Worm (Caenorhabditis elegans): ENCODE measurements around the gene srz-32.

Gene srz-32

ce11 chrIV:3467128-3467527, 31.0 kb downstream of the srz-32 start, which contains the start of gene F58E2.3:
F58E2.3 (plus strand) TSS chrIV:3467428.
- no peak for TF ChIP-seq ama-1 (optimal IDR thresholded peaks at IDR 0.05)
- TF ChIP-seq hmbx-1 (tag; optimal IDR thresholded peaks at IDR 0.05), result no peak
- TF ChIP-seq sea-1 (GFP tag; conservative IDR thresholded peaks at IDR 0.05), result no peak
- TF ChIP-seq tbx-11 (GFP tag; IDR thresholded peaks at IDR 0.05), result no peak
- no peak for TF ChIP-seq B0310.2 (tag; optimal IDR thresholded peaks at IDR 0.05)
- no peak for TF ChIP-seq pes-1 (GFP tag; IDR thresholded peaks at IDR 0.05)
- no peak for TF ChIP-seq ceh-13 (GFP tag; optimal IDR thresholded peaks at IDR 0.05)
- TF ChIP-seq ceh-36 (tag; optimal IDR thresholded peaks at IDR 0.05), result no peak
- TF ChIP-seq flt-1 (GFP tag; IDR thresholded peaks at IDR 0.05), result no peak
- no peak for TF ChIP-seq hnd-1 (tag; optimal IDR thresholded peaks at IDR 0.05)
- TF ChIP-seq F13C5.2 (tag; optimal IDR thresholded peaks at IDR 0.05), result no peak

- TF ChIP-seq tbx-11 (GFP tag; IDR thresholded peaks at IDR 0.05) (no peak), aly-1 (tag; optimal IDR thresholded peaks at IDR 0.05) (no peak), hmbx-1 (tag; optimal IDR thresholded peaks at IDR 0.05) (no peak), ama-1 (optimal IDR thresholded peaks at IDR 0.05) (no peak)
Observed at ce11 chrIV:3467751-3468150, 31.6 kb downstream of the srz-32 start.

ce11 chrIV:3469742-3470141, 33.6 kb downstream of the srz-32 start, which contains the start of gene F58E2.2:
F58E2.2 (plus strand) TSS chrIV:3470042.
- no peak for TF ChIP-seq hmg-4 (GFP tag; optimal IDR thresholded peaks at IDR 0.05)

- TF ChIP-seq ceh-36 (tag; optimal IDR thresholded peaks at IDR 0.05), result no peak
- TF ChIP-seq B0310.2 (tag; optimal IDR thresholded peaks at IDR 0.05), result no peak
- no peak for TF ChIP-seq aly-1 (tag; optimal IDR thresholded peaks at IDR 0.05)
- TF ChIP-seq hmbx-1 (tag; optimal IDR thresholded peaks at IDR 0.05), result no peak
- TF ChIP-seq ets-7 (tag; optimal IDR thresholded peaks at IDR 0.05), result no peak
- TF ChIP-seq scrt-1 (GFP tag; IDR thresholded peaks at IDR 0.05), result no peak
- TF ChIP-seq hnd-1 (tag; optimal IDR thresholded peaks at IDR 0.05), result no peak
- TF ChIP-seq hmg-4 (GFP tag; optimal IDR thresholded peaks at IDR 0.05), result no peak
- TF ChIP-seq ama-1 (optimal IDR thresholded peaks at IDR 0.05), result no peak
- TF ChIP-seq tbx-11 (GFP tag; IDR thresholded peaks at IDR 0.05), result no peak
- TF ChIP-seq F13C5.2 (tag; optimal IDR thresholded peaks at IDR 0.05), result no peak
- TF ChIP-seq tbx-37 (GFP tag; conservative IDR thresholded peaks at IDR 0.05), result no peak
- TF ChIP-seq sea-1 (GFP tag; conservative IDR thresholded peaks at IDR 0.05), result no peak
- no peak for TF ChIP-seq tra-4 (tag; optimal IDR thresholded peaks at IDR 0.05)
- no peak for TF ChIP-seq flt-1 (GFP tag; IDR thresholded peaks at IDR 0.05)
- TF ChIP-seq pes-1 (GFP tag; IDR thresholded peaks at IDR 0.05), result no peak
- no peak for TF ChIP-seq ceh-13 (GFP tag; optimal IDR thresholded peaks at IDR 0.05)
Observed at ce11 chrIV:3477124-3477523, 41.0 kb downstream of the srz-32 start, which contains the start of gene srz-69. srz-69 (minus strand) TSS chrIV:3477224.

- TF ChIP-seq tbx-37 (GFP tag; conservative IDR thresholded peaks at IDR 0.05) (no peak), hmg-4 (GFP tag; optimal IDR thresholded peaks at IDR 0.05) (no peak), tra-4 (tag; optimal IDR thresholded peaks at IDR 0.05) (no peak), pes-1 (GFP tag; IDR thresholded peaks at IDR 0.05) (no peak), tbx-11 (GFP tag; IDR thresholded peaks at IDR 0.05) (no peak), aly-1 (tag; optimal IDR thresholded peaks at IDR 0.05) (no peak), B0310.2 (tag; optimal IDR thresholded peaks at IDR 0.05) (no peak), ets-7 (tag; optimal IDR thresholded peaks at IDR 0.05) (no peak), F13C5.2 (tag; optimal IDR thresholded peaks at IDR 0.05) (no peak), scrt-1 (GFP tag; IDR thresholded peaks at IDR 0.05) (no peak), hnd-1 (tag; optimal IDR thresholded peaks at IDR 0.05) (no peak), hmbx-1 (tag; optimal IDR thresholded peaks at IDR 0.05) (no peak), ceh-13 (GFP tag; optimal IDR thresholded peaks at IDR 0.05) (no peak), ceh-36 (tag; optimal IDR thresholded peaks at IDR 0.05) (no peak), flt-1 (GFP tag; IDR thresholded peaks at IDR 0.05) (no peak), ama-1 (optimal IDR thresholded peaks at IDR 0.05) (no peak), sea-1 (GFP tag; conservative IDR thresholded peaks at IDR 0.05) (no peak)
Observed at ce11 chrIV:3478911-3479385, 42.8 kb downstream of the srz-32 start, which contains the start of the genes srz-70 and C09G12.5. srz-70 (minus strand) TSS chrIV:3479011. C09G12.5 (plus strand) TSS chrIV:3479335.

ce11 chrIV:3481760-3482159, 45.6 kb downstream of the srz-32 start, which contains the start of gene srz-37:
srz-37 (minus strand) TSS chrIV:3481860.
- TF ChIP-seq hnd-1 (tag; optimal IDR thresholded peaks at IDR 0.05) (no peak), B0310.2 (tag; optimal IDR thresholded peaks at IDR 0.05) (no peak), ceh-36 (tag; optimal IDR thresholded peaks at IDR 0.05) (no peak), ceh-13 (GFP tag; optimal IDR thresholded peaks at IDR 0.05) (no peak), tra-4 (tag; optimal IDR thresholded peaks at IDR 0.05) (no peak), hmg-4 (GFP tag; optimal IDR thresholded peaks at IDR 0.05) (no peak), flt-1 (GFP tag; IDR thresholded peaks at IDR 0.05) (no peak), aly-1 (tag; optimal IDR thresholded peaks at IDR 0.05) (no peak), scrt-1 (GFP tag; IDR thresholded peaks at IDR 0.05) (no peak), F13C5.2 (tag; optimal IDR thresholded peaks at IDR 0.05) (no peak)

- TF ChIP-seq B0310.2 (tag; optimal IDR thresholded peaks at IDR 0.05) (no peak), tbx-11 (GFP tag; IDR thresholded peaks at IDR 0.05) (no peak), aly-1 (tag; optimal IDR thresholded peaks at IDR 0.05) (no peak), scrt-1 (GFP tag; IDR thresholded peaks at IDR 0.05) (no peak), ceh-13 (GFP tag; optimal IDR thresholded peaks at IDR 0.05) (no peak), tbx-37 (GFP tag; conservative IDR thresholded peaks at IDR 0.05) (no peak), flt-1 (GFP tag; IDR thresholded peaks at IDR 0.05) (no peak), hmbx-1 (tag; optimal IDR thresholded peaks at IDR 0.05) (no peak), F13C5.2 (tag; optimal IDR thresholded peaks at IDR 0.05) (no peak), hnd-1 (tag; optimal IDR thresholded peaks at IDR 0.05) (no peak), pes-1 (GFP tag; IDR thresholded peaks at IDR 0.05) (no peak), ets-7 (tag; optimal IDR thresholded peaks at IDR 0.05) (no peak)
Observed at ce11 chrIV:3482195-3482959, 46.3 kb downstream of the srz-32 start, which contains the start of gene srz-82. srz-82 (plus strand) TSS chrIV:3482895.
